Fruit fly (Drosophila melanogaster) whole organism, prepupa: Measurements from ENCODE around the gene pns.

Source experiments
- Blimp-1 ChIP-seq: fragments of 200-800 bp; sonication (Bioruptor generic); optimal IDR thresholded peaks from 3 replicates; lab custom pipeline; 2017; ENCODE audit warnings: missing biosample characterization, missing genetic modification characterization, mild to moderate bottlenecking, moderate library complexity, missing genetic modification reagents
- CG11294 ChIP-seq: fragments of 200-800 bp; sonication (Bioruptor generic); IDR thresholded peaks from 2 replicates; pipeline ENCODE4 v1.3.6; 2022; ENCODE audit warnings: missing biosample characterization, missing genetic modification characterization
- CG11762 ChIP-seq: fragments of 200-800 bp; sonication (Bioruptor generic); optimal IDR thresholded peaks from 3 replicates; lab custom pipeline; 2016; ENCODE audit warnings: missing biosample characterization, missing genetic modification characterization; ENCODE audit not compliant: insufficient read depth
- CG11902 ChIP-seq: fragments of 200-800 bp; sonication (Bioruptor generic); optimal IDR thresholded peaks from 3 replicates; lab custom pipeline; 2016; ENCODE audit warnings: missing biosample characterization, missing genetic modification characterization
- CG15336 ChIP-seq: fragments of 200-800 bp; sonication (Bioruptor generic); IDR thresholded peaks from 2 replicates; pipeline ENCODE4 v1.3.6; 2022; ENCODE audit warnings: missing biosample characterization, missing genetic modification characterization
- CG1621 ChIP-seq: fragments of 200-800 bp; sonication (Bioruptor generic); optimal IDR thresholded peaks from 3 replicates; lab custom pipeline; 2018; ENCODE audit warnings: missing biosample characterization, mild to moderate bottlenecking, missing genetic modification characterization
- CG16779 ChIP-seq: fragments of 200-800 bp; sonication (Bioruptor generic); optimal IDR thresholded peaks from 3 replicates; lab custom pipeline; 2017; ENCODE audit warnings: missing biosample characterization, mild to moderate bottlenecking, missing genetic modification characterization
- CG3032 ChIP-seq: fragments of 200-800 bp; optimal IDR thresholded peaks from 2 replicates; lab custom pipeline; 2019; ENCODE audit warnings: missing biosample characterization, mild to moderate bottlenecking, missing genetic modification characterization, moderate library complexity
- CG31627 ChIP-seq: fragments of 200-800 bp; sonication (Bioruptor generic); optimal IDR thresholded peaks from 3 replicates; lab custom pipeline; 2016; ENCODE audit warnings: missing biosample characterization, missing genetic modification characterization
- CG34406 ChIP-seq: fragments of 200-800 bp; sonication (Bioruptor generic); optimal IDR thresholded peaks from 3 replicates; lab custom pipeline; 2016; ENCODE audit warnings: missing biosample characterization, missing genetic modification characterization
- CG3919 ChIP-seq: fragments of 200-800 bp; sonication (Bioruptor generic); optimal IDR thresholded peaks from 3 replicates; lab custom pipeline; 2016; ENCODE audit warnings: missing biosample characterization, missing genetic modification characterization
- CG4318 ChIP-seq: fragments of 200-800 bp; sonication (Bioruptor generic); optimal IDR thresholded peaks from 3 replicates; lab custom pipeline; 2017; ENCODE audit warnings: missing biosample characterization, mild to moderate bottlenecking, missing genetic modification characterization
- CG6163 ChIP-seq: fragments of 200-800 bp; sonication (Bioruptor generic); IDR thresholded peaks from 3 replicates; pipeline ENCODE4 v1.3.6; 2022; ENCODE audit warnings: missing biosample characterization, missing genetic modification characterization
- CG6276 ChIP-seq: fragments of 200-800 bp; sonication (Bioruptor generic); optimal IDR thresholded peaks from 2 replicates; lab custom pipeline; 2017; ENCODE audit warnings: missing biosample characterization, mild to moderate bottlenecking, missing genetic modification characterization
- CG6792 ChIP-seq: fragments of 200-800 bp; sonication (Bioruptor generic); optimal IDR thresholded peaks from 3 replicates; lab custom pipeline; 2016; ENCODE audit warnings: missing biosample characterization, missing genetic modification characterization
- CG6808 ChIP-seq: fragments of 200-800 bp; sonication (Bioruptor generic); optimal IDR thresholded peaks from 3 replicates; lab custom pipeline; 2017; ENCODE audit warnings: missing biosample characterization, missing genetic modification characterization, mild to moderate bottlenecking, moderate library complexity, missing genetic modification reagents
- CG8119 ChIP-seq: fragments of 200-800 bp; sonication (Bioruptor generic); IDR thresholded peaks from 3 replicates; pipeline ENCODE4 v1.3.6; 2022; ENCODE audit warnings: missing biosample characterization, missing genetic modification characterization
- CG8319 ChIP-seq: fragments of 200-800 bp; sonication (Bioruptor generic); optimal IDR thresholded peaks from 3 replicates; lab custom pipeline; 2016; ENCODE audit warnings: missing biosample characterization, missing genetic modification characterization
- CG8632 ChIP-seq: fragments of 200-800 bp; sonication (Bioruptor generic); optimal IDR thresholded peaks from 3 replicates; lab custom pipeline; 2016; ENCODE audit warnings: missing biosample characterization, missing genetic modification characterization
- CG9139 ChIP-seq: fragments of 200-800 bp; sonication (Bioruptor generic); optimal IDR thresholded peaks from 3 replicates; lab custom pipeline; 2017; ENCODE audit warnings: missing biosample characterization, mild to moderate bottlenecking, missing genetic modification characterization
- Eip75B ChIP-seq: fragments of 200-800 bp; sonication (Bioruptor generic); optimal IDR thresholded peaks from 3 replicates; lab custom pipeline; 2016; ENCODE audit warnings: missing biosample characterization, missing genetic modification characterization
- Eip78C ChIP-seq: fragments of 200-800 bp; sonication (Bioruptor generic); peaks from one replicate; lab custom pipeline; 2016; ENCODE audit warnings: missing biosample characterization, missing genetic modification characterization
- Ets96B ChIP-seq: fragments of 200-800 bp; optimal IDR thresholded peaks from 2 replicates; lab custom pipeline; 2019; ENCODE audit warnings: missing biosample characterization, mild to moderate bottlenecking, missing genetic modification characterization, moderate library complexity
- Gug ChIP-seq: fragments of 200-800 bp; sonication (Bioruptor generic); IDR thresholded peaks from 2 replicates; pipeline ENCODE4 v1.3.6; 2022; ENCODE audit warnings: missing biosample characterization, missing genetic modification characterization
- Hr38 ChIP-seq: sonication (Bioruptor generic); optimal IDR thresholded peaks from 2 replicates; lab custom pipeline; 2016; ENCODE audit warnings: missing biosample characterization, missing genetic modification characterization
- Hr39 ChIP-seq: fragments of 200-800 bp; sonication (Bioruptor generic); optimal IDR thresholded peaks from 2 replicates; lab custom pipeline; 2016; ENCODE audit warnings: missing biosample characterization, missing genetic modification characterization
- Hr4 ChIP-seq: fragments of 200-800 bp; sonication (Bioruptor generic); optimal IDR thresholded peaks from 3 replicates; lab custom pipeline; 2016; ENCODE audit warnings: missing biosample characterization, missing genetic modification characterization
- Met ChIP-seq: fragments of 200-800 bp; sonication (Bioruptor generic); optimal IDR thresholded peaks from 3 replicates; lab custom pipeline; 2016; ENCODE audit warnings: missing biosample characterization, missing genetic modification characterization
- OdsH ChIP-seq: fragments of 200-800 bp; sonication (Bioruptor generic); optimal IDR thresholded peaks from 3 replicates; lab custom pipeline; 2016; ENCODE audit warnings: missing biosample characterization, missing genetic modification characterization
- Smox ChIP-seq: fragments of 200-800 bp; sonication (Bioruptor generic); optimal IDR thresholded peaks from 3 replicates; lab custom pipeline; 2016; ENCODE audit warnings: missing biosample characterization, missing genetic modification characterization
- Sox14 ChIP-seq: fragments of 200-800 bp; sonication (Bioruptor generic); optimal IDR thresholded peaks from 3 replicates; lab custom pipeline; 2016; ENCODE audit warnings: missing biosample characterization, missing genetic modification characterization
- Sox15 ChIP-seq: fragments of 200-800 bp; sonication (Bioruptor generic); optimal IDR thresholded peaks from 3 replicates; lab custom pipeline; 2016; ENCODE audit warnings: missing biosample characterization, missing genetic modification characterization
- acj6 ChIP-seq: fragments of 200-800 bp; sonication (Bioruptor generic); optimal IDR thresholded peaks from 3 replicates; lab custom pipeline; 2016; ENCODE audit warnings: missing biosample characterization, missing genetic modification characterization
- cyc ChIP-seq: fragments of 200-800 bp; sonication (Bioruptor generic); optimal IDR thresholded peaks from 3 replicates; lab custom pipeline; 2016; ENCODE audit warnings: missing biosample characterization, missing genetic modification characterization
- dac ChIP-seq: fragments of 200-800 bp; sonication (Bioruptor generic); optimal IDR thresholded peaks from 2 replicates; lab custom pipeline; 2017; ENCODE audit warnings: missing biosample characterization, mild to moderate bottlenecking, missing genetic modification characterization
- dsx ChIP-seq: fragments of 200-800 bp; optimal IDR thresholded peaks from 3 replicates; lab custom pipeline; 2019; ENCODE audit warnings: missing biosample characterization, mild to moderate bottlenecking, missing genetic modification characterization, moderate library complexity; ENCODE audit not compliant: poor library complexity, severe bottlenecking
- eg ChIP-seq: fragments of 200-800 bp; sonication (Bioruptor generic); IDR thresholded peaks from 3 replicates; pipeline ENCODE4 v1.3.6; 2022; ENCODE audit warnings: missing biosample characterization, missing genetic modification characterization
- esn ChIP-seq: fragments of 200-800 bp; sonication (Bioruptor generic); optimal IDR thresholded peaks from 2 replicates; lab custom pipeline; 2016; ENCODE audit warnings: missing biosample characterization, mild to moderate bottlenecking, missing genetic modification characterization, moderate library complexity
- fd59A ChIP-seq: fragments of 200-800 bp; sonication (Bioruptor generic); optimal IDR thresholded peaks from 2 replicates; lab custom pipeline; 2017; ENCODE audit warnings: missing biosample characterization, mild to moderate bottlenecking, missing genetic modification characterization, missing genetic modification reagents
- fd85E ChIP-seq: fragments of 200-800 bp; sonication (Bioruptor generic); optimal IDR thresholded peaks from 3 replicates; lab custom pipeline; 2016; ENCODE audit warnings: missing biosample characterization, missing genetic modification characterization
- fkh ChIP-seq: fragments of 200-800 bp; sonication (Bioruptor generic); optimal IDR thresholded peaks from 3 replicates; lab custom pipeline; 2017; ENCODE audit warnings: missing biosample characterization, mild to moderate bottlenecking, missing genetic modification characterization, moderate library complexity
- lz ChIP-seq: fragments of 200-800 bp; sonication (Bioruptor generic); optimal IDR thresholded peaks from 3 replicates; lab custom pipeline; 2016; ENCODE audit warnings: missing biosample characterization, missing genetic modification characterization
- net ChIP-seq: fragments of 200-800 bp; sonication (Bioruptor generic); optimal IDR thresholded peaks from 3 replicates; lab custom pipeline; 2016; ENCODE audit warnings: missing biosample characterization, missing genetic modification characterization
- pdm3 ChIP-seq: fragments of 200-800 bp; sonication (Bioruptor generic); optimal IDR thresholded peaks from 3 replicates; lab custom pipeline; 2016; ENCODE audit warnings: missing biosample characterization, missing genetic modification characterization
- salr ChIP-seq, 2 experiments: fragments of 200-800 bp; sonication (Bioruptor generic); optimal IDR thresholded peaks; 3 replicates each; lab custom pipeline; 2016 to 2018; ENCODE audit warnings: missing biosample characterization in 2 of 2, missing genetic modification characterization in 2 of 2, mild to moderate bottlenecking in 1 of 2
- ss ChIP-seq, 2 experiments: fragments of 200-800 bp; sonication (Bioruptor generic); optimal IDR thresholded peaks; 2 replicates in 1 of 2; 3 replicates in 1 of 2; lab custom pipeline; 2017 to 2018; ENCODE audit warnings: mild to moderate bottlenecking in 2 of 2, missing biosample characterization in 2 of 2, missing genetic modification characterization in 2 of 2, moderate library complexity in 1 of 2
- svp ChIP-seq: fragments of 200-800 bp; sonication (Bioruptor generic); peaks from one replicate; lab custom pipeline; 2016; ENCODE audit warnings: missing biosample characterization, missing genetic modification characterization
- topi ChIP-seq: fragments of 200-800 bp; sonication (Bioruptor generic); optimal IDR thresholded peaks from 3 replicates; lab custom pipeline; 2016; ENCODE audit warnings: missing biosample characterization, missing genetic modification characterization
- vri ChIP-seq: fragments of 200-800 bp; sonication (Bioruptor generic); optimal IDR thresholded peaks from 3 replicates; lab custom pipeline; 2016; ENCODE audit warnings: missing biosample characterization, mild to moderate bottlenecking, missing genetic modification characterization

The pns gene

DNA sequence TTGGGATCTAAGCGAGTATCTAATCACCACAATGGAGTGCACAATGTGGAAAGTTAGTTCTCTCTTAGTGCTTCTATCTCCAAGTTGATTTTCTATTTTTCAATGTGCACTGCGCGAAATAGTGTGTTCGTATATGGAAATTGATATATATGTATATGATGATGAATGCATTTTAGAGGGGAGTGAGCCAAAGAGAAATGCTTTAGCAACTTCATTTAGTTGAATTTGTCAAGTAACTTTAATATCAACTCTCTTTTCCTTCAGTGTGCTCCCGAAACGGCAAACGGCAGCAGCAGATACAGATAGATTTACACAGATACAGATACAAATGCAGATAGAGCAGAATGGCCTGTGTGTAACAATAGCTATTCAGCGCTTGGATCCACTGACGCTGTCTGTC lies 47.1 kb downstream of the pns start (continued):
- no peak for TF ChIP-seq CG1621 (tag; lab: Kevin White, UChicago)
- TF ChIP-seq dac (GFP tag; lab: Kevin White, UChicago), result peak; percentile 65
- TF ChIP-seq CG3032 (tag; lab: Kevin White, UChicago), result peak; percentile 3
- TF ChIP-seq CG6163 (GFP tag; lab: Robert Waterston, UW), result no peak
- peak; percentile 37 for TF ChIP-seq svp (GFP tag; lab: Kevin White, UChicago)
- TF ChIP-seq Hr39 (GFP tag; lab: Kevin White, UChicago), result peak; percentile 46
- TF ChIP-seq Eip78C, result peak; percentile 88
- peak in 1 of 2 experiments; percentile 68 for TF ChIP-seq salr (GFP tag; optimal IDR thresholded peaks at IDR 0.05; lab: Kevin White, UChicago)
- no peak for TF ChIP-seq ss (GFP tag; optimal IDR thresholded peaks at IDR 0.05; lab: Kevin White, UChicago)
- TF ChIP-seq vri (GFP tag; lab: Kevin White, UChicago), result peak; percentile 4
- peak; percentile 92 for TF ChIP-seq Hr4 (GFP tag; lab: Kevin White, UChicago)
- TF ChIP-seq CG15336 (GFP tag; lab: Robert Waterston, UW), result peak; percentile 90
- no peak for TF ChIP-seq CG16779 (tag; lab: Kevin White, UChicago)
- TF ChIP-seq CG6808 (GFP tag; lab: Kevin White, UChicago), result no peak
- TF ChIP-seq CG6792, result no peak
- peak; percentile 88 for TF ChIP-seq Gug (GFP tag; lab: Robert Waterston, UW)
- peak; percentile 72 for TF ChIP-seq Sox14 (GFP tag; lab: Kevin White, UChicago)
- TF ChIP-seq Met (GFP tag; lab: Kevin White, UChicago), result peak; percentile 32
- peak; percentile 15 for TF ChIP-seq CG31627 (GFP tag; lab: Kevin White, UChicago)
- no peak for TF ChIP-seq cyc
- TF ChIP-seq Sox15 (GFP tag; lab: Kevin White, UChicago), result no peak
- no peak for TF ChIP-seq CG8319
- TF ChIP-seq Eip75B (GFP tag; lab: Kevin White, UChicago), result peak; percentile 31
- TF ChIP-seq CG8632 (GFP tag; lab: Kevin White, UChicago), result no peak
- peak; percentile 77 for TF ChIP-seq CG4318 (GFP tag; lab: Kevin White, UChicago)
- TF ChIP-seq CG34406 (GFP tag; lab: Kevin White, UChicago), result peak; percentile 13
- TF ChIP-seq topi (GFP tag; lab: Kevin White, UChicago), result no peak
- peak; percentile 0 for TF ChIP-seq lz (GFP tag; lab: Kevin White, UChicago)
- TF ChIP-seq esn, result peak; percentile 22
- TF ChIP-seq OdsH (GFP tag; lab: Kevin White, UChicago), result peak; percentile 70
- no peak for TF ChIP-seq fkh (GFP tag; lab: Kevin White, UChicago)
- peak; percentile 60 for TF ChIP-seq net
- TF ChIP-seq CG6276, result peak; percentile 47

DNA sequence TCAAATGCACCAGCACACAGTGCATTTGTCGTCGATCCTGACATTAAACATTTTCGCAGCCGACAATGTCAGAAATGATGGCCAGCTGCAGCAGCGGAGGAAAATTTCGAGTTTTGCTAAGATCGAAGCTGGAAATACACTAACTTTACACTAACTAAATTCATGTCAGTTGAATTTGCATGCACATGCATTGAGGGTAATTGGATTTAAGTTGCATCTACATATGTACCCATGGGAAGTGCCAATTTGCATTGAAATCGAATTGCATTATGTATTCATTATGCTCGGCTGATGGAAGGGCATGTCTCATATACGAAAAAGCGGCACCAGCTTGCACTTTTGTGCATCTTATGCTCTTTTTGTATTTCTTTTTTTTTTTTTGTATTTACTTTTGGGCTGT lies 47.8 kb downstream of the pns start:
- TF ChIP-seq CG6792 (peak; percentile 77), CG16779 (tag; lab: Kevin White, UChicago) (peak; percentile 70), Ets96B (peak; percentile 80), cyc (peak; percentile 93), CG4318 (GFP tag; lab: Kevin White, UChicago) (peak; percentile 60), Smox (peak; percentile 56), esn (peak; percentile 80), fkh (GFP tag; lab: Kevin White, UChicago) (no peak), acj6 (GFP tag; lab: Kevin White, UChicago) (peak; percentile 76), CG11294 (GFP tag; lab: Robert Waterston, UW) (peak; percentile 94), fd59A (GFP tag; lab: Kevin White, UChicago) (peak; percentile 8), CG6163 (GFP tag; lab: Robert Waterston, UW) (peak; percentile 96), CG11902 (GFP tag; lab: Kevin White, UChicago) (peak; percentile 86), pdm3 (GFP tag; lab: Kevin White, UChicago) (peak; percentile 81), eg (GFP tag; lab: Robert Waterston, UW) (peak; percentile 96), CG3919 (GFP tag; lab: Kevin White, UChicago) (peak; percentile 93), dsx (GFP tag; lab: Kevin White, UChicago) (peak; percentile 76), Gug (GFP tag; lab: Robert Waterston, UW) (peak; percentile 96), CG9139 (GFP tag; lab: Kevin White, UChicago) (peak; percentile 73), Blimp-1 (GFP tag; lab: Kevin White, UChicago) (peak; percentile 57), CG8632 (GFP tag; lab: Kevin White, UChicago) (peak; percentile 46), CG1621 (tag; lab: Kevin White, UChicago) (peak; percentile 50), CG3032 (tag; lab: Kevin White, UChicago) (peak; percentile 76), dac (GFP tag; lab: Kevin White, UChicago) (peak; percentile 59), CG8119 (GFP tag; lab: Robert Waterston, UW) (peak; percentile 91), Sox15 (GFP tag; lab: Kevin White, UChicago) (peak; percentile 51), fd85E (peak; percentile 82), Eip75B (GFP tag; lab: Kevin White, UChicago) (peak; percentile 68), lz (GFP tag; lab: Kevin White, UChicago) (peak; percentile 80), CG11762 (GFP tag; lab: Kevin White, UChicago) (peak; percentile 85), Hr38 (GFP tag; lab: Kevin White, UChicago) (no peak)
